Fruit fly (Drosophila melanogaster) whole organism, wandering third instar larva: ENCODE measurements around the gene CG42393.

Experiments
- Abd-B ChIP-seq: fragments of >200 bp; optimal IDR thresholded peaks from 2 replicates; lab custom pipeline; 2017; ENCODE audit warnings: missing biosample characterization, missing genetic modification characterization
- CG32264 ChIP-seq: fragments of 200-800 bp; sonication (Bioruptor generic); optimal IDR thresholded peaks from 2 replicates; lab custom pipeline; 2016; ENCODE audit warnings: missing biosample characterization, missing genetic modification characterization
- CG9705 ChIP-seq: fragments of 200-800 bp; sonication (Bioruptor generic); optimal IDR thresholded peaks from 2 replicates; lab custom pipeline; 2018; ENCODE audit warnings: missing biosample characterization, mild to moderate bottlenecking, missing genetic modification characterization
- CrebA ChIP-seq: fragments of 200-800 bp; sonication (Bioruptor generic); optimal IDR thresholded peaks from 2 replicates; lab custom pipeline; 2016; ENCODE audit warnings: missing biosample characterization, mild to moderate bottlenecking, missing genetic modification characterization, borderline replicate concordance
- Dfd ChIP-seq: fragments of >200 bp; optimal IDR thresholded peaks from 2 replicates; lab custom pipeline; 2017; ENCODE audit warnings: missing biosample characterization, missing genetic modification characterization
- Dif ChIP-seq: fragments of 200-275, 200-300 bp; sonication (Bioruptor generic); optimal IDR thresholded peaks from 2 replicates; lab custom pipeline; 2018; ENCODE audit warnings: missing biosample characterization, missing genetic modification characterization; ENCODE audit not compliant: partially characterized antibody
- GATAd ChIP-seq: sonication (Bioruptor generic); optimal IDR thresholded peaks from 2 replicates; lab custom pipeline; 2016; ENCODE audit warnings: missing biosample characterization, missing genetic modification characterization
- HLH106 ChIP-seq: fragments of 200-800 bp; optimal IDR thresholded peaks from 3 replicates; lab custom pipeline; 2019; ENCODE audit warnings: missing biosample characterization, mild to moderate bottlenecking, missing genetic modification characterization, moderate library complexity
- Hnf4 ChIP-seq: fragments of 200-800 bp; sonication (Bioruptor generic); optimal IDR thresholded peaks from 2 replicates; lab custom pipeline; 2016; ENCODE audit warnings: missing biosample characterization, mild to moderate bottlenecking, missing genetic modification characterization
- Hr78 ChIP-seq: fragments of >200 bp; optimal IDR thresholded peaks from 2 replicates; lab custom pipeline; 2017; ENCODE audit warnings: missing biosample characterization, missing genetic modification characterization
- Hr83 ChIP-seq: fragments of 200-300 bp; sonication (Bioruptor generic); optimal IDR thresholded peaks from 2 replicates; lab custom pipeline; 2016; ENCODE audit warnings: missing biosample characterization, mild to moderate bottlenecking, missing genetic modification characterization, moderate library complexity; ENCODE audit not compliant: poor library complexity, severe bottlenecking
- Jra ChIP-seq: sonication (Bioruptor generic); optimal IDR thresholded peaks from 2 replicates; lab custom pipeline; 2016; ENCODE audit warnings: missing biosample characterization, missing genetic modification characterization
- Mio ChIP-seq: sonication (Bioruptor generic); optimal IDR thresholded peaks from 2 replicates; lab custom pipeline; 2016; ENCODE audit warnings: missing biosample characterization, missing genetic modification characterization
- Myc ChIP-seq: fragments of >200 bp; optimal IDR thresholded peaks from 2 replicates; lab custom pipeline; 2017
- N ChIP-seq: fragments of >200 bp; optimal IDR thresholded peaks from 2 replicates; lab custom pipeline; 2018; ENCODE audit warnings: missing biosample characterization, missing external identifiers, missing genetic modification characterization
- OdsH ChIP-seq: fragments of 200-800 bp; sonication (Bioruptor generic); optimal IDR thresholded peaks from 2 replicates; lab custom pipeline; 2016; ENCODE audit warnings: missing biosample characterization, mild to moderate bottlenecking, missing genetic modification characterization
- Rel ChIP-seq, 2 experiments: fragments of 200-800 bp; sonication (Bioruptor generic) in 1 of 2; optimal IDR thresholded peaks; 2 replicates in 1 of 2; 3 replicates in 1 of 2; lab custom pipeline; 2016 to 2019; ENCODE audit warnings: mild to moderate bottlenecking in 2 of 2, missing biosample characterization in 2 of 2, missing genetic modification characterization in 2 of 2, moderate library complexity in 1 of 2
- Sp1 ChIP-seq: fragments of 200-800 bp; sonication (Bioruptor generic); optimal IDR thresholded peaks from 3 replicates; lab custom pipeline; 2019; ENCODE audit warnings: missing biosample characterization, mild to moderate bottlenecking, missing genetic modification characterization, moderate library complexity
- Vsx2 ChIP-seq: fragments of 200-300, 225-300 bp; sonication (Bioruptor generic); optimal IDR thresholded peaks from 2 replicates; lab custom pipeline; 2018; ENCODE audit warnings: missing biosample characterization, missing genetic modification characterization; ENCODE audit not compliant: partially characterized antibody
- br ChIP-seq: fragments of 200-800 bp; sonication (Bioruptor generic); optimal IDR thresholded peaks from 2 replicates; lab custom pipeline; 2016; ENCODE audit warnings: missing biosample characterization, missing genetic modification characterization
- brk ChIP-seq: fragments of 200-800 bp; sonication (Bioruptor generic); optimal IDR thresholded peaks from 2 replicates; lab custom pipeline; 2016; ENCODE audit warnings: missing biosample characterization, mild to moderate bottlenecking, missing genetic modification characterization
- dl ChIP-seq, 2 experiments: fragments of 175-275, 200-275 bp in 1 of 2; fragments of 200-275 bp in 1 of 2; sonication (Bioruptor generic); optimal IDR thresholded peaks; lab custom pipeline; 2018; ENCODE audit warnings: mild to moderate bottlenecking in 2 of 2, missing biosample characterization in 2 of 2, missing genetic modification characterization in 2 of 2, moderate library complexity in 2 of 2; ENCODE audit not compliant: partially characterized antibody in 2 of 2, insufficient read depth in 1 of 2
- dmrt93B ChIP-seq: fragments of 200-800 bp; sonication (Bioruptor generic); optimal IDR thresholded peaks from 2 replicates; lab custom pipeline; 2018; ENCODE audit warnings: missing biosample characterization, mild to moderate bottlenecking, missing genetic modification characterization
- dsf ChIP-seq: sonication (Bioruptor generic); optimal IDR thresholded peaks from 2 replicates; lab custom pipeline; 2016; ENCODE audit warnings: missing biosample characterization, missing genetic modification characterization, borderline replicate concordance
- ey ChIP-seq: fragments of 200-800 bp; sonication (Bioruptor generic); optimal IDR thresholded peaks from 2 replicates; lab custom pipeline; 2016; ENCODE audit warnings: missing biosample characterization, missing genetic modification characterization
- foxo ChIP-seq, 2 experiments: fragments of 200-800 bp; sonication (Bioruptor generic); optimal IDR thresholded peaks; 2 replicates in 1 of 2; 3 replicates in 1 of 2; lab custom pipeline; 2016 to 2017; ENCODE audit warnings: missing biosample characterization in 2 of 2, missing genetic modification characterization in 2 of 2
- fru ChIP-seq: fragments of 200-800 bp; sonication (Bioruptor generic); optimal IDR thresholded peaks from 3 replicates; lab custom pipeline; 2016; ENCODE audit warnings: missing biosample characterization, mild to moderate bottlenecking, missing genetic modification characterization
- h ChIP-seq: fragments of 200-800 bp; sonication (Bioruptor generic); optimal IDR thresholded peaks from 3 replicates; lab custom pipeline; 2016; ENCODE audit warnings: missing biosample characterization, mild to moderate bottlenecking, missing genetic modification characterization
- jim ChIP-seq: fragments of 175-275, 200-325 bp; sonication (Bioruptor generic); optimal IDR thresholded peaks from 2 replicates; lab custom pipeline; 2016; ENCODE audit warnings: missing biosample characterization, mild to moderate bottlenecking, missing genetic modification characterization
- lola ChIP-seq: fragments of >200 bp; optimal IDR thresholded peaks from 2 replicates; lab custom pipeline; 2017; ENCODE audit warnings: missing biosample characterization, missing genetic modification characterization
- pan ChIP-seq: fragments of >200 bp; optimal IDR thresholded peaks from 2 replicates; lab custom pipeline; 2017
- psq ChIP-seq: fragments of 200-800 bp; sonication (Bioruptor generic); optimal IDR thresholded peaks from 3 replicates; lab custom pipeline; 2017; ENCODE audit warnings: missing biosample characterization, mild to moderate bottlenecking, missing genetic modification characterization, moderate library complexity
- rgr ChIP-seq: fragments of 200-800 bp; sonication (Bioruptor generic); optimal IDR thresholded peaks from 3 replicates; lab custom pipeline; 2016; ENCODE audit warnings: missing biosample characterization, mild to moderate bottlenecking, missing genetic modification characterization
- sage ChIP-seq: fragments of 200-800 bp; sonication (Bioruptor generic); optimal IDR thresholded peaks from 2 replicates; lab custom pipeline; 2016; ENCODE audit warnings: missing biosample characterization, mild to moderate bottlenecking, missing genetic modification characterization
- sv ChIP-seq: fragments of 200-800 bp; sonication (Bioruptor generic); optimal IDR thresholded peaks from 3 replicates; lab custom pipeline; 2016; ENCODE audit warnings: missing biosample characterization, missing genetic modification characterization
- tai ChIP-seq: sonication (Bioruptor generic); optimal IDR thresholded peaks from 2 replicates; lab custom pipeline; 2016; ENCODE audit warnings: missing biosample characterization, missing genetic modification characterization
- usp ChIP-seq: fragments of >200 bp; optimal IDR thresholded peaks from 2 replicates; lab custom pipeline; 2017; ENCODE audit warnings: missing biosample characterization, missing genetic modification characterization
- woc ChIP-seq: sonication (Bioruptor generic); optimal IDR thresholded peaks from 2 replicates; lab custom pipeline; 2016; ENCODE audit warnings: missing biosample characterization, mild to moderate bottlenecking, missing genetic modification characterization

The CG42393 gene

dm6 chr3L:18062959-18063510, 20.5 kb downstream of the CG42393 start:
- TF ChIP-seq tai (GFP tag; lab: Kevin White, UChicago) (peak; percentile 52), dmrt93B (peak; percentile 45), usp (GFP tag; lab: Kevin White, UChicago) (no peak), CG9705 (GFP tag; lab: Kevin White, UChicago) (no peak), Dfd (GFP tag; lab: Kevin White, UChicago) (no peak), N (GFP tag; lab: Kevin White, UChicago) (peak; percentile 92), Sp1 (GFP tag; lab: Kevin White, UChicago) (peak; percentile 66), dsf (GFP tag; lab: Kevin White, UChicago) (no peak), sv (GFP tag; lab: Kevin White, UChicago) (no peak), psq (GFP tag; lab: Kevin White, UChicago) (peak; percentile 57), Vsx2 (GFP tag; lab: Kevin White, UChicago) (no peak), Mio (no peak), lola (GFP tag; lab: Kevin White, UChicago) (no peak), Abd-B (GFP tag; lab: Kevin White, UChicago) (no peak), h (GFP tag; lab: Kevin White, UChicago) (peak; percentile 65), brk (peak; percentile 33), Hr83 (GFP tag; lab: Kevin White, UChicago) (peak; percentile 65), Dif (GFP tag; lab: Kevin White, UChicago) (peak; percentile 94), HLH106 (tag; lab: Kevin White, UChicago) (peak; percentile 70), dl (GFP tag; optimal IDR thresholded peaks at IDR 0.05; lab: Kevin White, UChicago; ENCODE audit: insufficient read depth in 1 of 2, partially characterized antibody in 2 of 2) (peak; percentile 87 to 90), CG32264 (GFP tag; lab: Kevin White, UChicago) (peak; percentile 5), Hnf4 (GFP tag; lab: Kevin White, UChicago) (peak; percentile 73), Jra (GFP tag; lab: Kevin White, UChicago) (peak; percentile 33), Myc (lab: Kevin White, UChicago) (no peak), pan (lab: Kevin White, UChicago) (no peak), sage (peak; percentile 51), fru (peak; percentile 48), ey (GFP tag; lab: Kevin White, UChicago) (peak; percentile 35), br (GFP tag; lab: Kevin White, UChicago) (peak; percentile 47), GATAd (GFP tag; lab: Kevin White, UChicago) (no peak), foxo (GFP tag; optimal IDR thresholded peaks at IDR 0.05; lab: Kevin White, UChicago) (peak in 1 of 2 experiments; percentile 71), jim (GFP tag; lab: Kevin White, UChicago) (peak; percentile 4), OdsH (GFP tag; lab: Kevin White, UChicago) (peak; percentile 55), Hr78 (GFP tag; lab: Kevin White, UChicago) (peak; percentile 40), woc (peak; percentile 56), CrebA (GFP tag; lab: Kevin White, UChicago) (peak; percentile 76), Rel (GFP tag; optimal IDR thresholded peaks at IDR 0.05; lab: Kevin White, UChicago) (peak; percentile 62), Rel (tag; optimal IDR thresholded peaks at IDR 0.05; lab: Kevin White, UChicago) (peak; percentile 3), rgr (GFP tag; lab: Kevin White, UChicago) (peak; percentile 68)

- TF ChIP-seq CrebA (GFP tag; lab: Kevin White, UChicago) (no peak), Hnf4 (GFP tag; lab: Kevin White, UChicago) (peak; percentile 51), usp (GFP tag; lab: Kevin White, UChicago) (no peak), Rel (GFP tag; optimal IDR thresholded peaks at IDR 0.05; lab: Kevin White, UChicago) (no peak), Rel (tag; optimal IDR thresholded peaks at IDR 0.05; lab: Kevin White, UChicago) (no peak), rgr (GFP tag; lab: Kevin White, UChicago) (peak; percentile 45), dmrt93B (peak; percentile 52), psq (GFP tag; lab: Kevin White, UChicago) (peak; percentile 86), Jra (GFP tag; lab: Kevin White, UChicago) (no peak), N (GFP tag; lab: Kevin White, UChicago) (no peak), sage (no peak), GATAd (GFP tag; lab: Kevin White, UChicago) (no peak), brk (no peak), Sp1 (GFP tag; lab: Kevin White, UChicago) (peak; percentile 64), tai (GFP tag; lab: Kevin White, UChicago) (peak; percentile 22), foxo (GFP tag; optimal IDR thresholded peaks at IDR 0.05; lab: Kevin White, UChicago) (peak in 1 of 2 experiments; percentile 58), CG32264 (GFP tag; lab: Kevin White, UChicago) (no peak), CG9705 (GFP tag; lab: Kevin White, UChicago) (no peak), Dif (GFP tag; lab: Kevin White, UChicago) (peak; percentile 76), h (GFP tag; lab: Kevin White, UChicago) (peak; percentile 46), Dfd (GFP tag; lab: Kevin White, UChicago) (no peak), OdsH (GFP tag; lab: Kevin White, UChicago) (peak; percentile 57), ey (GFP tag; lab: Kevin White, UChicago) (peak; percentile 32), Abd-B (GFP tag; lab: Kevin White, UChicago) (no peak), Myc (lab: Kevin White, UChicago) (no peak), dsf (GFP tag; lab: Kevin White, UChicago) (no peak), sv (GFP tag; lab: Kevin White, UChicago) (no peak), fru (peak; percentile 57), woc (peak; percentile 59), jim (GFP tag; lab: Kevin White, UChicago) (no peak), Hr83 (GFP tag; lab: Kevin White, UChicago) (peak; percentile 9), HLH106 (tag; lab: Kevin White, UChicago) (peak; percentile 59), Vsx2 (GFP tag; lab: Kevin White, UChicago) (no peak), Mio (no peak), pan (lab: Kevin White, UChicago) (no peak)
Measured at dm6 chr3L:18064632-18065482, 22.3 kb downstream of the CG42393 start, which contains the start of gene Eip75B. Gene Eip75B, minus strand, starts transcription at chr3L:18064696.
